Worm (Caenorhabditis elegans): Measurements from ENCODE around the gene acs-20.

The acs-20 gene

DNA sequence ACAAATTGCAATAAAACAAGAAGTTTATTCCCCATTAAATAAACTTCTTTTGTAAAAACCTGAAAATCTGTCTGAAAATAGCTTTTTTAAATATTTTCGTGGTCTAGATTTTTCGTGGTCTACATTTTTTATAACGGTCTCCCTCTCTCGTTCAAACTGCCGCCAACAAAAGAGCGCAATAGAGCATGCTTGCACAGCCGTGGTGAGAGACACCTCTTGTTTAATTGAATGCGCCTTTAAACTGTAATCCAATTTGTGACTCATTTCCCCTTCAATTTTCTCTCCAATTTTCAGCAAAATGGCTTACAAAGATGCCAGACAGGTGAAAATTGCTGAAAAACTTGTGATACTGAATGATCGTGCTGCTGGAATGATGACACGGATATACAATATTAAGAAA lies 5.6 kb upstream of the acs-20 start, which contains the start of gene gex-3:
gex-3 (plus strand) TSS at position 295 of the 400 bp plus-strand sequence.
- TF ChIP-seq ztf-29 (GFP tag; IDR thresholded peaks at IDR 0.05) (no peak), cog-1 (tag; optimal IDR thresholded peaks at IDR 0.05) (peak; percentile 47)

DNA sequence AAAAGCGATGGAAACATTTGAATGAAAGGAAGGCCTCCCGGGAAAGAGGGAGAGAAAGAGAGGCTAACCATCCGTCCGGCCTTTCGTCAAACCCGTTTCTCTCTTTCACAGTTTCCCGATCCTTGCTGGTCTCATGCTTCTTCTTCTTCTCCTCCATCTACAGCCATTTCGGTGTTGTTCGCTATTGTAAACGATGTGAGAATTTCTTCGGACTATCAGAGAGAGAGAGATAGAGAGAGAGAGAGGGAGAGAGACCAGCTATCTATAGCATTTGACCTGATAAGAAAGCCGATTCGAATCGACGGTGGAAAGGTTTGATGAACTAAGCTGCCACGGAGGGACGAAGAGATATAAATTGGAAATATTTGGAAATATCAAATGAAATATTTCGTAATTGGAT lies 4.9 kb upstream of the acs-20 start:
- TF ChIP-seq ztf-23 (GFP tag; IDR thresholded peaks at IDR 0.05) (no peak), ref-1 (GFP tag; conservative IDR thresholded peaks at IDR 0.05) (no peak), med-1 (GFP tag; optimal IDR thresholded peaks at IDR 0.05; ENCODE audit: insufficient read depth) (no peak), T22C8.4 (GFP tag; IDR thresholded peaks at IDR 0.05) (no peak), tab-1 (GFP tag; IDR thresholded peaks at IDR 0.05) (no peak), ztf-29 (GFP tag; IDR thresholded peaks at IDR 0.05) (no peak), flt-1 (GFP tag; IDR thresholded peaks at IDR 0.05) (no peak), cog-1 (tag; optimal IDR thresholded peaks at IDR 0.05) (no peak), klf-2 (GFP tag; conservative IDR thresholded peaks at IDR 0.05) (no peak)

DNA sequence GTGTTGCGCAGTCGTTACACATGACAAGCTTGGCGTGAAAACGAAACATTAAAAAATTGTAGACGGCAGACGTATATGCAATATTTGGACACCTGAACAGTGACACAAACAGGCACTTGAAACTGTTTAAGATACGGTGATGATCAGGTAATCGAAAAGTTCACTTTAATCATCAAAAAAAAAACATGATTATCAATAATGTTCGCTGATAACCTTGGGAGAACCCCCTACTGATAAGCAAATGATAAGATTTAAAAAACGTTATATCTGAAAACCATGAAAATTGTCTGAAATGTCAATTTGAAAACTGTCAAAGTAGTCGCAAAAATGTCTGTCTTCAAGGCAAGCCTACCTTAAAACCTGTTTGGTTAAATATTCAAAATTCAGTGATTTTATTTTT lies 1.5 kb upstream of the acs-20 start:
- TF ChIP-seq klf-2 (GFP tag; conservative IDR thresholded peaks at IDR 0.05) (no peak), ref-1 (GFP tag; conservative IDR thresholded peaks at IDR 0.05) (no peak), flt-1 (GFP tag; IDR thresholded peaks at IDR 0.05) (no peak), cog-1 (tag; optimal IDR thresholded peaks at IDR 0.05) (no peak), med-1 (GFP tag; optimal IDR thresholded peaks at IDR 0.05; ENCODE audit: insufficient read depth) (no peak), T22C8.4 (GFP tag; IDR thresholded peaks at IDR 0.05) (no peak), ztf-29 (GFP tag; IDR thresholded peaks at IDR 0.05) (no peak), ztf-23 (GFP tag; IDR thresholded peaks at IDR 0.05) (no peak), tab-1 (GFP tag; IDR thresholded peaks at IDR 0.05) (no peak)

DNA sequence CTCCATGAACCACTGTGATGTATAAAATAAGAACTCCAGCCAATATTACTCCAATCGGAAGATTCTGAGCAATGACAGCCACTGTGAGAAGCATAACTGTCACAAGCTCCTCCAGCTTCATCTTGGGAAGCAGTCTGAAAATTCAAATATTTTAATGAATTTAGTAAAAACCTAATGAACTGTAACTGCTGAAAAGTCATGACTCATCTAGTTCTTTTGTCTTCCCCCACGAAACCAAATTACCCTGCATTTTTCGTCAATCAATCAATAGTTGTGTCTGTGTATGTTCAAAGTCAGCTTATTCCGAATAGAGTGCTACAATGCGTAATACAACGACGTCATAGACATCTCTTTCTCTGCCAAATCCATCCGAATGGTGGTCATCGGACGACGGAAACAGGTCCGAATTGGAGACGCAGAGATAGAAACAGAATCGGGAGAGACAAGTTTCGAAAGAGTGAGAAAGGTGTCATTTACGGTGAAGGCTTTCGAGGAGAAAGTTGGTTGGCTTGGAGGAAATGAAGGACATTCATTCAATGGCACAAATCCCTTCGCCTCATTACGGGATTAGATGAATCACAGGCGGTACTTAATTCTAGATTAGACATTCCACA lies 1.8 kb downstream of the acs-20 start:
- TF ChIP-seq med-1 (GFP tag; optimal IDR thresholded peaks at IDR 0.05; ENCODE audit: insufficient read depth): no peak
- TF ChIP-seq ztf-23 (GFP tag; IDR thresholded peaks at IDR 0.05): no peak
- TF ChIP-seq ref-1 (GFP tag; conservative IDR thresholded peaks at IDR 0.05): no peak
- TF ChIP-seq flt-1 (GFP tag; IDR thresholded peaks at IDR 0.05): no peak
- TF ChIP-seq klf-2 (GFP tag; conservative IDR thresholded peaks at IDR 0.05): no peak
- TF ChIP-seq ztf-29 (GFP tag; IDR thresholded peaks at IDR 0.05): no peak
- no peak for TF ChIP-seq cog-1 (tag; optimal IDR thresholded peaks at IDR 0.05)
- TF ChIP-seq T22C8.4 (GFP tag; IDR thresholded peaks at IDR 0.05): no peak
- no peak for TF ChIP-seq tab-1 (GFP tag; IDR thresholded peaks at IDR 0.05)

DNA sequence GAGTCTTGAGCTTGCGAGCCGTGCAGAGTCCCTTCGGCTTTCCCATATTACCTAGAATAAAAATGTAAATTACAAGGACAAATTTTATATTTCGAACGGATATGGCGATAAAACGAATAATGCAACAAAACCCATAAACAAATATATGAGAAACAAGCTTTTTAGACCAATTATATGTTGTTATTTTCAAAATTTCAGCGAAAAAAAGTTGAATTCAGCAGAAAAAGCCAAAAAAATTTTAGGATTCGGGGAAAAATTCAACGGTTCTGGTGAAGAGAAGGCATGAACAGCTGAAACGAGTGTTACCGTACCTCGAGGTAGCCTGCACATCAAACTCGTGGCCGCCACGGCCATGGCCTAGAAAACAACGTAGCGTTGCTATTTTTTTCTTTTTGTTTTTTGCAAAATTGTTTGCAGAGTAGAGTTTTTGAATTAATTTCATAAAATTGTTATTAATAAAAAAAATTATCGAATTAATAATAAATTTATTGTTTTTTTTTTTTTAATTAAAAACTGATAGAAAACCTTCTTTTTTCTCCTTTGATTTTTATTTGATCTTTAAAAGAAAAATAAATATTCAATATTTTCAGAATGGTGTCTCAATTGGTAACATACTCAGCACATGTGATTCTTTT lies 7.4 kb downstream of the acs-20 start, which contains the start of the genes rps-23 and dpm-3:
rps-23 (minus strand) TSS at position 51 of the 635 bp plus-strand sequence.
dpm-3 (plus strand) TSS at position 585 of the 635 bp plus-strand sequence.
- peak; percentile 87 for TF ChIP-seq flt-1 (GFP tag; IDR thresholded peaks at IDR 0.05)
- 0 out of 2 replicates have a peak, but pooled peaks have one; percentile 8 for TF ChIP-seq ztf-29 (GFP tag; IDR thresholded peaks at IDR 0.05)
- no peak for TF ChIP-seq T22C8.4 (GFP tag; IDR thresholded peaks at IDR 0.05)
- peak; percentile 83 for TF ChIP-seq ztf-23 (GFP tag; IDR thresholded peaks at IDR 0.05)
- TF ChIP-seq med-1 (GFP tag; optimal IDR thresholded peaks at IDR 0.05; ENCODE audit: insufficient read depth): no peak
- no peak for TF ChIP-seq ref-1 (GFP tag; conservative IDR thresholded peaks at IDR 0.05)
- peak; percentile 60 for TF ChIP-seq cog-1 (tag; optimal IDR thresholded peaks at IDR 0.05)
- 0 out of 2 replicates have a peak, but pooled peaks have one; percentile 43 for TF ChIP-seq tab-1 (GFP tag; IDR thresholded peaks at IDR 0.05)
- peak; percentile 64; the same call in 1 of the 2 replicates for TF ChIP-seq klf-2 (GFP tag; conservative IDR thresholded peaks at IDR 0.05)

DNA sequence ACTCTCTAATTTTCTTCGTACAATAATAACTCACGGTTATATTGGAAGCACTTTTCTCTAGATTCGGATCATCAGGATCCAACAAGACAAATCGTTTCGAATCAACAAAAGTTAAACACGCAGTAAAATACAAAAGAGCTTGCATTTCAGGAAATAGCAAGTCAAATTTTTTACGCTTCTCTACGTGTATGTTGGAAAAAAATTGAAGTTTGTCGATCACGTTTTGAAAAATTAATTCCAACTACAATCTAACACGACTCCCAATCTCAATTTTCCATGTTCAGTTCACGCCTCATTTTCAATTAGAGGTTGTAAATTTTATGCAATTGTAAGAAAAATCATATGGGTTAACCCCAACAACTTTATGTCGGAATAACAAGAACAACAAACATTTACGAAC lies 8.6 kb downstream of the acs-20 start, which contains the start of gene spe-45:
spe-45 (minus strand) TSS at position 145 of the 400 bp plus-strand sequence.
- TF ChIP-seq klf-2 (GFP tag; conservative IDR thresholded peaks at IDR 0.05) (no peak), ref-1 (GFP tag; conservative IDR thresholded peaks at IDR 0.05) (no peak), ztf-29 (GFP tag; IDR thresholded peaks at IDR 0.05) (no peak), tab-1 (GFP tag; IDR thresholded peaks at IDR 0.05) (no peak), ztf-23 (GFP tag; IDR thresholded peaks at IDR 0.05) (no peak), T22C8.4 (GFP tag; IDR thresholded peaks at IDR 0.05) (no peak)

DNA sequence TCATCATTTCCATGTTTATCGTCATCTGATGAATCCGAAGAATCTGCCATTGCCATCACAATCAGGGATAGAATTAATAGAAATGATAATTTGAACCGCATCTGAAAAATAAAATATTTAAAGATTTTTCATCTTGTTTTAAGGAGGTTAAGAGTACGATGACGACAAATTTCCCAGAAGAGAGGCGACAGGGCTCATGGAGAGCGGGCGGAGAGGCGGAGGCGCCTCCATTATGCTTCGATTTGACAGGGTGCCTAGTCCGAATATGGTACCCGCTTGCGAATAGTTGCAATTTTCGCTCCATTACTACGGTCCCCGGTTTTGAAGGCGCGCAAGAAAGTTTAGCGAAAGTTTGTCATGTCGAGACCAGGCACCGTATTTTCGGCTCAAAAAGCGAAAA lies 13.4 kb downstream of the acs-20 start, which contains the start of gene F28D1.6:
F28D1.6 (minus strand) TSS at position 101 of the 400 bp plus-strand sequence.
- TF ChIP-seq ztf-23 (GFP tag; IDR thresholded peaks at IDR 0.05): no peak
- no peak for TF ChIP-seq med-1 (GFP tag; optimal IDR thresholded peaks at IDR 0.05; ENCODE audit: insufficient read depth)
- TF ChIP-seq ztf-29 (GFP tag; IDR thresholded peaks at IDR 0.05): no peak
- TF ChIP-seq ref-1 (GFP tag; conservative IDR thresholded peaks at IDR 0.05): no peak
- no peak for TF ChIP-seq T22C8.4 (GFP tag; IDR thresholded peaks at IDR 0.05)
- TF ChIP-seq cog-1 (tag; optimal IDR thresholded peaks at IDR 0.05): no peak
- TF ChIP-seq flt-1 (GFP tag; IDR thresholded peaks at IDR 0.05): no peak
- no peak for TF ChIP-seq tab-1 (GFP tag; IDR thresholded peaks at IDR 0.05)
- no peak for TF ChIP-seq klf-2 (GFP tag; conservative IDR thresholded peaks at IDR 0.05)

DNA sequence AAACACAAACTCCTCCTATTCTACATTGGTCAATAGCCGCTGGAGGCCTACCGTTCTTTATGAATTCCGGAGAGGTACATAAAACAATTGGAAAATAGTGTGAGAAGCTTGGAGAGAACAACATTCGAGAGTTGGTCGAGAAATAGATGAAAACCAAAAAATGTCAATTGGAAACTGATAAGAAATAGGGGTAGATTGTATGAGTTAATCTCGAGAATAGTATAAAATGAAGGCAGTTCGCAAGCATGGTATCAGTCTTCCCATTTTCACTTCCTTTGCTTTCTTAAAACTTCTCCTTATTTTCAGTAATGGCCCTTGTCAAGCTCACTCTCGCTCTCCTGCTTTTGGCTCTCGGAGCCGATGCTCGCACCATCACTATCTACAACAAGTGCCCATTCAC lies 15.6 kb downstream of the acs-20 start, which contains the start of gene thn-2:
thn-2 (plus strand) TSS at position 307 of the 400 bp plus-strand sequence.
- TF ChIP-seq cog-1 (tag; optimal IDR thresholded peaks at IDR 0.05) (no peak), tab-1 (GFP tag; IDR thresholded peaks at IDR 0.05) (no peak), ztf-29 (GFP tag; IDR thresholded peaks at IDR 0.05) (no peak), med-1 (GFP tag; optimal IDR thresholded peaks at IDR 0.05; ENCODE audit: insufficient read depth) (no peak), ref-1 (GFP tag; conservative IDR thresholded peaks at IDR 0.05) (no peak), klf-2 (GFP tag; conservative IDR thresholded peaks at IDR 0.05) (no peak), T22C8.4 (GFP tag; IDR thresholded peaks at IDR 0.05) (no peak), ztf-23 (GFP tag; IDR thresholded peaks at IDR 0.05) (no peak), flt-1 (GFP tag; IDR thresholded peaks at IDR 0.05) (no peak)

DNA sequence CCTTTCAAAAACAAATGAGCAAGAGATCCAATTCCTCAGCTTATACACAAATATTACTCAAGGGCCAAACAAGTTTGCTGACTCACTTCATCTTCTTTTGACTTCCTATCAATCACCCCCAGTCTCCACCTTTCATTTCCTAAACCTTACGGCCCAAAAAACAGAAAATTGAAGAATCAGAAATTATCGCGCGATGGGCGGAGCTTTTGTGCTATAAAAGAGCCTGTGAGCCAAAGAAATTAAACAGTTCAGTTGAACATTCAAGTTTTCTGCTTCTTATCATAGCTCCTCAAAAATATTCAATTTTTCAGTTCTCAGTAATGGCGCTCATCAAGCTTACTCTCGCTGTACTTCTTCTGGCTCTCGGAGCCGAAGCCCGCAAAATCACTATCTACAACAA lies 18.7 kb downstream of the acs-20 start, which contains the start of gene thn-1:
thn-1 (plus strand) TSS at position 301 of the 400 bp plus-strand sequence.
- no peak for TF ChIP-seq flt-1 (GFP tag; IDR thresholded peaks at IDR 0.05)
- no peak for TF ChIP-seq klf-2 (GFP tag; conservative IDR thresholded peaks at IDR 0.05)
- TF ChIP-seq med-1 (GFP tag; optimal IDR thresholded peaks at IDR 0.05; ENCODE audit: insufficient read depth): no peak
- no peak for TF ChIP-seq cog-1 (tag; optimal IDR thresholded peaks at IDR 0.05)
- no peak for TF ChIP-seq ref-1 (GFP tag; conservative IDR thresholded peaks at IDR 0.05)
- no peak for TF ChIP-seq tab-1 (GFP tag; IDR thresholded peaks at IDR 0.05)
- no peak for TF ChIP-seq ztf-23 (GFP tag; IDR thresholded peaks at IDR 0.05)
- no peak for TF ChIP-seq T22C8.4 (GFP tag; IDR thresholded peaks at IDR 0.05)
- no peak for TF ChIP-seq ztf-29 (GFP tag; IDR thresholded peaks at IDR 0.05)

All from whole organism, midembryonic.